Fruit fly (Drosophila melanogaster): ENCODE measurements around the gene frtz.

DNA sequence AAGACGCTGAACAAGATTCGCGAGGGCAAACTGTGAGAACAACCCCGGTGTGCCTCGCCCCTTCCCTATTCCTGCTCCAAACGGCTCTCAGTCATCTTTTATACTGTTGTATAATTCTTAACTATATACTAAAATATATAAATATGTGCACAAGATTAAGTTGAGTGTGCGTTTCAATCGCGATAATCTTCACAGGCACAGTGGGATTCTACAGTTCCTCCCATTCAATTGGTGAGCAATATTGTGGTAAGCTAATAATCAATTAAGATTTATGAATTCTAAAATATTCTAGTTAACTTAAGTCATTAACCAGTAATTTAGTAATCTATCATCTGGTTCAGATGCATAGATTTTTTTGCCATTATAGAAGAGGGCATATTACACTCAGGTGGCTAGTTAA lies 15.3 kb upstream of the frtz start:
- TF ChIP-seq CTCF (optimal IDR thresholded peaks at IDR 0.05) (no peak), CG8478 (optimal IDR thresholded peaks at IDR 0.05) (no peak)

All from S2 (cell line).